Fruit fly (Drosophila melanogaster) whole organism, wandering third instar larva: ENCODE data around the gene alpha-Est9.

Experiments
- Abd-B ChIP-seq: fragments of >200 bp; optimal IDR thresholded peaks from 2 replicates; lab custom pipeline; 2017; ENCODE audit warnings: missing biosample characterization, missing genetic modification characterization
- CG32264 ChIP-seq: fragments of 200-800 bp; sonication (Bioruptor generic); optimal IDR thresholded peaks from 2 replicates; lab custom pipeline; 2016; ENCODE audit warnings: missing biosample characterization, missing genetic modification characterization
- CG9705 ChIP-seq: fragments of 200-800 bp; sonication (Bioruptor generic); optimal IDR thresholded peaks from 2 replicates; lab custom pipeline; 2018; ENCODE audit warnings: missing biosample characterization, mild to moderate bottlenecking, missing genetic modification characterization
- CrebA ChIP-seq: fragments of 200-800 bp; sonication (Bioruptor generic); optimal IDR thresholded peaks from 2 replicates; lab custom pipeline; 2016; ENCODE audit warnings: missing biosample characterization, mild to moderate bottlenecking, missing genetic modification characterization, borderline replicate concordance
- Dfd ChIP-seq: fragments of >200 bp; optimal IDR thresholded peaks from 2 replicates; lab custom pipeline; 2017; ENCODE audit warnings: missing biosample characterization, missing genetic modification characterization
- Dif ChIP-seq: fragments of 200-275, 200-300 bp; sonication (Bioruptor generic); optimal IDR thresholded peaks from 2 replicates; lab custom pipeline; 2018; ENCODE audit warnings: missing biosample characterization, missing genetic modification characterization; ENCODE audit not compliant: partially characterized antibody
- GATAd ChIP-seq: sonication (Bioruptor generic); optimal IDR thresholded peaks from 2 replicates; lab custom pipeline; 2016; ENCODE audit warnings: missing biosample characterization, missing genetic modification characterization
- HLH106 ChIP-seq: fragments of 200-800 bp; optimal IDR thresholded peaks from 3 replicates; lab custom pipeline; 2019; ENCODE audit warnings: missing biosample characterization, mild to moderate bottlenecking, missing genetic modification characterization, moderate library complexity
- Hr83 ChIP-seq: fragments of 200-300 bp; sonication (Bioruptor generic); optimal IDR thresholded peaks from 2 replicates; lab custom pipeline; 2016; ENCODE audit warnings: missing biosample characterization, mild to moderate bottlenecking, missing genetic modification characterization, moderate library complexity; ENCODE audit not compliant: poor library complexity, severe bottlenecking
- Jra ChIP-seq: sonication (Bioruptor generic); optimal IDR thresholded peaks from 2 replicates; lab custom pipeline; 2016; ENCODE audit warnings: missing biosample characterization, missing genetic modification characterization
- Mio ChIP-seq: sonication (Bioruptor generic); optimal IDR thresholded peaks from 2 replicates; lab custom pipeline; 2016; ENCODE audit warnings: missing biosample characterization, missing genetic modification characterization
- N ChIP-seq: fragments of >200 bp; optimal IDR thresholded peaks from 2 replicates; lab custom pipeline; 2018; ENCODE audit warnings: missing biosample characterization, missing external identifiers, missing genetic modification characterization
- OdsH ChIP-seq: fragments of 200-800 bp; sonication (Bioruptor generic); optimal IDR thresholded peaks from 2 replicates; lab custom pipeline; 2016; ENCODE audit warnings: missing biosample characterization, mild to moderate bottlenecking, missing genetic modification characterization
- Rel ChIP-seq, 2 experiments: fragments of 200-800 bp; sonication (Bioruptor generic) in 1 of 2; optimal IDR thresholded peaks; 2 replicates in 1 of 2; 3 replicates in 1 of 2; lab custom pipeline; 2016 to 2019; ENCODE audit warnings: mild to moderate bottlenecking in 2 of 2, missing biosample characterization in 2 of 2, missing genetic modification characterization in 2 of 2, moderate library complexity in 1 of 2
- Sp1 ChIP-seq: fragments of 200-800 bp; sonication (Bioruptor generic); optimal IDR thresholded peaks from 3 replicates; lab custom pipeline; 2019; ENCODE audit warnings: missing biosample characterization, mild to moderate bottlenecking, missing genetic modification characterization, moderate library complexity
- Vsx2 ChIP-seq: fragments of 200-300, 225-300 bp; sonication (Bioruptor generic); optimal IDR thresholded peaks from 2 replicates; lab custom pipeline; 2018; ENCODE audit warnings: missing biosample characterization, missing genetic modification characterization; ENCODE audit not compliant: partially characterized antibody
- br ChIP-seq: fragments of 200-800 bp; sonication (Bioruptor generic); optimal IDR thresholded peaks from 2 replicates; lab custom pipeline; 2016; ENCODE audit warnings: missing biosample characterization, missing genetic modification characterization
- brk ChIP-seq: fragments of 200-800 bp; sonication (Bioruptor generic); optimal IDR thresholded peaks from 2 replicates; lab custom pipeline; 2016; ENCODE audit warnings: missing biosample characterization, mild to moderate bottlenecking, missing genetic modification characterization
- dl ChIP-seq, 2 experiments: fragments of 175-275, 200-275 bp in 1 of 2; fragments of 200-275 bp in 1 of 2; sonication (Bioruptor generic); optimal IDR thresholded peaks; lab custom pipeline; 2018; ENCODE audit warnings: mild to moderate bottlenecking in 2 of 2, missing biosample characterization in 2 of 2, missing genetic modification characterization in 2 of 2, moderate library complexity in 2 of 2; ENCODE audit not compliant: partially characterized antibody in 2 of 2, insufficient read depth in 1 of 2
- dsf ChIP-seq: sonication (Bioruptor generic); optimal IDR thresholded peaks from 2 replicates; lab custom pipeline; 2016; ENCODE audit warnings: missing biosample characterization, missing genetic modification characterization, borderline replicate concordance
- ey ChIP-seq: fragments of 200-800 bp; sonication (Bioruptor generic); optimal IDR thresholded peaks from 2 replicates; lab custom pipeline; 2016; ENCODE audit warnings: missing biosample characterization, missing genetic modification characterization
- fru ChIP-seq: fragments of 200-800 bp; sonication (Bioruptor generic); optimal IDR thresholded peaks from 3 replicates; lab custom pipeline; 2016; ENCODE audit warnings: missing biosample characterization, mild to moderate bottlenecking, missing genetic modification characterization
- h ChIP-seq: fragments of 200-800 bp; sonication (Bioruptor generic); optimal IDR thresholded peaks from 3 replicates; lab custom pipeline; 2016; ENCODE audit warnings: missing biosample characterization, mild to moderate bottlenecking, missing genetic modification characterization
- jim ChIP-seq: fragments of 175-275, 200-325 bp; sonication (Bioruptor generic); optimal IDR thresholded peaks from 2 replicates; lab custom pipeline; 2016; ENCODE audit warnings: missing biosample characterization, mild to moderate bottlenecking, missing genetic modification characterization
- lola ChIP-seq: fragments of >200 bp; optimal IDR thresholded peaks from 2 replicates; lab custom pipeline; 2017; ENCODE audit warnings: missing biosample characterization, missing genetic modification characterization
- pan ChIP-seq: fragments of >200 bp; optimal IDR thresholded peaks from 2 replicates; lab custom pipeline; 2017
- psq ChIP-seq: fragments of 200-800 bp; sonication (Bioruptor generic); optimal IDR thresholded peaks from 3 replicates; lab custom pipeline; 2017; ENCODE audit warnings: missing biosample characterization, mild to moderate bottlenecking, missing genetic modification characterization, moderate library complexity
- rgr ChIP-seq: fragments of 200-800 bp; sonication (Bioruptor generic); optimal IDR thresholded peaks from 3 replicates; lab custom pipeline; 2016; ENCODE audit warnings: missing biosample characterization, mild to moderate bottlenecking, missing genetic modification characterization
- sv ChIP-seq: fragments of 200-800 bp; sonication (Bioruptor generic); optimal IDR thresholded peaks from 3 replicates; lab custom pipeline; 2016; ENCODE audit warnings: missing biosample characterization, missing genetic modification characterization
- tai ChIP-seq: sonication (Bioruptor generic); optimal IDR thresholded peaks from 2 replicates; lab custom pipeline; 2016; ENCODE audit warnings: missing biosample characterization, missing genetic modification characterization
- usp ChIP-seq: fragments of >200 bp; optimal IDR thresholded peaks from 2 replicates; lab custom pipeline; 2017; ENCODE audit warnings: missing biosample characterization, missing genetic modification characterization
- woc ChIP-seq: sonication (Bioruptor generic); optimal IDR thresholded peaks from 2 replicates; lab custom pipeline; 2016; ENCODE audit warnings: missing biosample characterization, mild to moderate bottlenecking, missing genetic modification characterization

The alpha-Est9 gene

dm6 chr3R:7528677-7529076, 23.8 kb upstream of the alpha-Est9 start, which contains the start of gene alpha-Est6:
Gene alpha-Est6 (minus strand): TSS chr3R:7528777.
- TF ChIP-seq Rel (GFP tag; optimal IDR thresholded peaks at IDR 0.05; lab: Kevin White, UChicago) (no peak), Rel (tag; optimal IDR thresholded peaks at IDR 0.05; lab: Kevin White, UChicago) (no peak), Jra (GFP tag; lab: Kevin White, UChicago) (no peak)

dm6 chr3R:7524160-7524559, 19.3 kb upstream of the alpha-Est9 start:
- TF ChIP-seq rgr (GFP tag; lab: Kevin White, UChicago) (no peak), CG32264 (GFP tag; lab: Kevin White, UChicago) (no peak), Hr83 (no peak), Jra (GFP tag; lab: Kevin White, UChicago) (no peak), N (no peak), Rel (GFP tag; optimal IDR thresholded peaks at IDR 0.05; lab: Kevin White, UChicago) (no peak), Rel (tag; optimal IDR thresholded peaks at IDR 0.05; lab: Kevin White, UChicago) (no peak), jim (GFP tag; lab: Kevin White, UChicago) (no peak), GATAd (GFP tag; lab: Kevin White, UChicago) (no peak), fru (GFP tag; lab: Kevin White, UChicago) (no peak), CrebA (GFP tag; lab: Kevin White, UChicago) (no peak)

dm6 chr3R:7523594-7523993, 18.7 kb upstream of the alpha-Est9 start, which contains the start of gene alpha-Est7:
Gene alpha-Est7 (minus strand): TSS chr3R:7523753.
- TF ChIP-seq psq (GFP tag; lab: Kevin White, UChicago) (peak; percentile 45), Rel (GFP tag; optimal IDR thresholded peaks at IDR 0.05; lab: Kevin White, UChicago) (peak; percentile 30), Rel (tag; optimal IDR thresholded peaks at IDR 0.05; lab: Kevin White, UChicago) (peak; percentile 38), Sp1 (peak; percentile 31), CG32264 (GFP tag; lab: Kevin White, UChicago) (no peak), CG9705 (GFP tag; lab: Kevin White, UChicago) (no peak), CrebA (GFP tag; lab: Kevin White, UChicago) (peak; percentile 84), usp (GFP tag; lab: Kevin White, UChicago) (no peak)

dm6 chr3R:7522266-7522955, 17.5 kb upstream of the alpha-Est9 start:
- no peak for TF ChIP-seq ey (GFP tag; lab: Kevin White, UChicago)
- TF ChIP-seq GATAd (GFP tag; lab: Kevin White, UChicago) = no peak
- TF ChIP-seq OdsH = no peak
- TF ChIP-seq N = no peak
- TF ChIP-seq h = no peak
- TF ChIP-seq pan (lab: Kevin White, UChicago) = no peak
- no peak for TF ChIP-seq brk
- TF ChIP-seq CrebA (GFP tag; lab: Kevin White, UChicago) = no peak
- no peak for TF ChIP-seq HLH106 (tag; lab: Kevin White, UChicago)
- no peak for TF ChIP-seq dl (GFP tag; optimal IDR thresholded peaks at IDR 0.05; lab: Kevin White, UChicago; ENCODE audit: insufficient read depth in 1 of 2, partially characterized antibody in 2 of 2)
- no peak for TF ChIP-seq Hr83
- TF ChIP-seq Sp1 = no peak
- no peak for TF ChIP-seq psq (GFP tag; lab: Kevin White, UChicago)
- no peak for TF ChIP-seq Dif
- TF ChIP-seq Rel (GFP tag; optimal IDR thresholded peaks at IDR 0.05; lab: Kevin White, UChicago) = no peak
- TF ChIP-seq Rel (tag; optimal IDR thresholded peaks at IDR 0.05; lab: Kevin White, UChicago) = no peak
- no peak for TF ChIP-seq sv (GFP tag; lab: Kevin White, UChicago)

- no peak for TF ChIP-seq Abd-B (GFP tag; lab: Kevin White, UChicago)
- no peak for TF ChIP-seq N
- TF ChIP-seq Dfd = no peak
- TF ChIP-seq CG9705 (GFP tag; lab: Kevin White, UChicago) = no peak
- no peak for TF ChIP-seq Sp1
- TF ChIP-seq lola = no peak
- no peak for TF ChIP-seq Vsx2 (GFP tag; lab: Kevin White, UChicago)
- TF ChIP-seq Jra (GFP tag; lab: Kevin White, UChicago) = no peak
- no peak for TF ChIP-seq sv (GFP tag; lab: Kevin White, UChicago)
- TF ChIP-seq woc = no peak
- TF ChIP-seq dsf = no peak
- no peak for TF ChIP-seq pan (lab: Kevin White, UChicago)
- no peak for TF ChIP-seq Dif
- TF ChIP-seq usp (GFP tag; lab: Kevin White, UChicago) = no peak
- TF ChIP-seq br (GFP tag; lab: Kevin White, UChicago) = no peak
- TF ChIP-seq Mio (GFP tag; lab: Kevin White, UChicago) = no peak
- TF ChIP-seq tai (GFP tag; lab: Kevin White, UChicago) = no peak
- TF ChIP-seq Hr83 = no peak
- TF ChIP-seq dl (GFP tag; optimal IDR thresholded peaks at IDR 0.05; lab: Kevin White, UChicago; ENCODE audit: insufficient read depth in 1 of 2, partially characterized antibody in 2 of 2) = no peak
- TF ChIP-seq HLH106 (tag; lab: Kevin White, UChicago) = no peak
Observed at dm6 chr3R:7519356-7519755, 14.5 kb upstream of the alpha-Est9 start, which contains the start of gene Ubc84D. Gene Ubc84D (minus strand): TSS chr3R:7519456.
